Worm (Caenorhabditis elegans): ENCODE data around the gene F59E11.2.

DNA sequence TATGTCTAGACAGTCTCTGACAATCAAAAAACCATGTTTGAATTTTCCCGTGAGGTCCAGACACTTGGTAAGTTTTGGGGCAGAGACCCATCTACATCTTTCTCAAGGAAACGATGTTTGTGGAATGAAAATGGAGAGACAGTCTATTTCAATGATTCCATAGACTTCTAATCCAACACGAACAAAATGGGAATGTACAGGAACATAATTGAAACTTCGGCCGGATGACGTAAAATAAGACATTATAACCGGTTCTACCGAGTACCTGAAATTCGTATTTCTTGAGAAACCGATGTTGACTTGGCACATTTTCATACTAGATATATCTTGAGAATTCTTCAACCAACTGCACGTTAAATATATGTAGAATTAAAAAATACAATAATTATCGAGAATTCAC is 13.2 kb upstream of the F59E11.2 start, which contains the start of gene str-87:
- TF ChIP-seq ces-1 (GFP tag; optimal IDR thresholded peaks at IDR 0.05): no peak
- no peak for TF ChIP-seq hlh-1 (tag; optimal IDR thresholded peaks at IDR 0.05)
- no peak for TF ChIP-seq nhr-12 (tag; optimal IDR thresholded peaks at IDR 0.05)
- no peak for TF ChIP-seq lsy-2 (tag; optimal IDR thresholded peaks at IDR 0.05)
- no peak for TF ChIP-seq ztf-11 (tag; optimal IDR thresholded peaks at IDR 0.05)
- TF ChIP-seq pha-4 (tag; optimal IDR thresholded peaks at IDR 0.05): no peak
- no peak for TF ChIP-seq unc-62 (GFP tag; optimal IDR thresholded peaks at IDR 0.05)
- TF ChIP-seq elt-1 (tag; optimal IDR thresholded peaks at IDR 0.05; ENCODE audit: borderline replicate concordance, insufficient read depth): no peak
